Worm (Caenorhabditis elegans): ENCODE data around the gene gcy-12.

gcy-12 gene

DNA sequence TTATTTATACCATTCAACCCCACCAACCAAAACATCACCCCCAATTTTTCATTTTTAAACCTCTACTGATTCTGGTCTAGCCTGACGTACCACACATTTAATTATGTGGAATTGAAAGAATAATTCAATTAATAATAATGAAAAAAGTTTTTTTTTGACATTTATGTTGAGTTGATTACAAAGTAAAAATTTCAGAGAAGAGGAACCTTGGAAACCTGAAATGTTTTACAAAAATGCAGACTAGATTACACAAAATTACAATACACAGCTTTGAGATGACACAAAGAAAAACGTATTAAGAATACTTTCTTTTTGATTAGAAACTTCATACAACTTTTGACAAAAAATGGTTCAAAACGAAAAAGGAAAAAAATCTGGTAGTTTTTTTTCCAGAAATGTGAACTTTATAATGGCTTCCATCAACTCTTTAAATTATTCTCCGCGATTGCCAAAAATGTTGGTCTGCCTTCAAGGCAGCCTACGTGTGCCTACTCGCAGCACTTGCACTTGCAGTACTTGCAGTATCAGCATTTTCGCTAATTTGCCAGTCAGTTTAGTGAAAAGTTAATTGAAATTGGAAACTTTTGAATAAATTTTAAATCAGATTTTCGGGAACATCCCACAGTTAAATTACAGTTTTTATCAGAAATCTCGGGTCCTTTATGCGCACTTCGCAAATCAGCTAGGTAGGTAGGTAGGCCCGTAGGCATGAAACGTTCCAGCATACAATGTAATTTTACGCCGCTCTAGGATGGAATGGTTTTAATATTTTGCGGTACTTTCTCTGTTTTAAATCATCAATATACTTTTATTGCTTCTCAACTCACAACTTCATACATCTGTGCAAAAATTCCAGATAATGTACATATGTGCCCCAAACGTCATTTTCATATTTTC lies 29.1 kb downstream of the gcy-12 start:
- TF ChIP-seq ets-5 (GFP tag; IDR thresholded peaks at IDR 0.05) (no peak), efl-3 (GFP tag; optimal IDR thresholded peaks at IDR 0.05) (no peak), jun-1 (tag; optimal IDR thresholded peaks at IDR 0.05) (no peak), ama-1 (optimal IDR thresholded peaks at IDR 0.05) (peak; percentile 44), unc-62 (GFP tag; optimal IDR thresholded peaks at IDR 0.05) (no peak), mdl-1 (tag; optimal IDR thresholded peaks at IDR 0.05) (no peak), lin-39 (tag; optimal IDR thresholded peaks at IDR 0.05) (no peak), ceh-88 (GFP tag; IDR thresholded peaks at IDR 0.05) (peak; percentile 25; the same call in 1 of the 2 replicates), nhr-19 (GFP tag; conservative IDR thresholded peaks at IDR 0.05) (no peak), lin-15B (tag; optimal IDR thresholded peaks at IDR 0.05) (no peak), fos-1 (tag; optimal IDR thresholded peaks at IDR 0.05) (peak; percentile 10), ceh-63 (GFP tag; optimal IDR thresholded peaks at IDR 0.05) (no peak), unc-98 (GFP tag; IDR thresholded peaks at IDR 0.05) (no peak), lin-14 (GFP tag; optimal IDR thresholded peaks at IDR 0.05) (no peak), fkh-10 (GFP tag; optimal IDR thresholded peaks at IDR 0.05) (no peak), fkh-8 (tag; optimal IDR thresholded peaks at IDR 0.05) (peak; percentile 62), irx-1 (tag; optimal IDR thresholded peaks at IDR 0.05) (no peak), blmp-1 (tag; optimal IDR thresholded peaks at IDR 0.05) (no peak), mab-9 (GFP tag; IDR thresholded peaks at IDR 0.05) (no peak), lsy-2 (tag; optimal IDR thresholded peaks at IDR 0.05) (peak in 1 of 2 experiments; percentile 36), ceh-8 (GFP tag; optimal IDR thresholded peaks at IDR 0.05) (no peak), rnt-1 (tag; optimal IDR thresholded peaks at IDR 0.05) (no peak), nhr-11 (tag; optimal IDR thresholded peaks at IDR 0.05) (peak; percentile 15), tlp-1 (tag; optimal IDR thresholded peaks at IDR 0.05) (no peak), zip-4 (GFP tag; optimal IDR thresholded peaks at IDR 0.05) (no peak), swsn-7 (tag; optimal IDR thresholded peaks at IDR 0.05) (no peak), unc-86 (tag; optimal IDR thresholded peaks at IDR 0.05) (no peak), nhr-90 (tag; optimal IDR thresholded peaks at IDR 0.05; ENCODE audit: poor library complexity) (no peak), nhr-47 (tag; optimal IDR thresholded peaks at IDR 0.05) (peak; percentile 3), aly-2 (tag; optimal IDR thresholded peaks at IDR 0.05) (peak; percentile 76), ceh-82 (tag; optimal IDR thresholded peaks at IDR 0.05) (no peak), aha-1 (tag; optimal IDR thresholded peaks at IDR 0.05) (no peak), pqm-1 (tag; optimal IDR thresholded peaks at IDR 0.05) (no peak), nhr-71 (tag; optimal IDR thresholded peaks at IDR 0.05) (no peak), egl-27 (tag; optimal IDR thresholded peaks at IDR 0.05) (no peak), zag-1 (tag; optimal IDR thresholded peaks at IDR 0.05) (no peak)

DNA sequence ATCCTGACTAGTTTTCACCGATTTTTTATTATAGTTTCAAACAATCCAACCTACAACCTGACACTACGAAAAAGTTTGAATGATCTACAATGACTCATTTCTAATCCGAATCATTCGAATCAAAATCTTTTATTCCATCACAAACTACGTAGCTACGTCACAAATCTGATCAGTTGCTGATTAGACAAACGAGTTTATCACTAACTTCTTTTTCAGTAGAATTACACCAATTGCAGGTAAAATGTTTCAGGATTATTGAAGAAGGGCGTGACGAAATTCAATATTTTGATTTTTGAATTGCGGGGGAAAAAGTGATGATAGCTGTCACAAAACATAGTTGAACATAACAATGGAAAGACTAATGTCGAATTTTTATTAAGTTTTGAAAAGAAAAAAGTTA lies 29.7 kb downstream of the gcy-12 start:
- TF ChIP-seq fkh-8 (tag; optimal IDR thresholded peaks at IDR 0.05) (peak; percentile 43), unc-30 (tag; optimal IDR thresholded peaks at IDR 0.05) (no peak), unc-130 (tag; optimal IDR thresholded peaks at IDR 0.05) (no peak), dsc-1 (tag; optimal IDR thresholded peaks at IDR 0.05) (peak; percentile 95), nhr-71 (tag; optimal IDR thresholded peaks at IDR 0.05) (peak; percentile 32), nhr-47 (tag; optimal IDR thresholded peaks at IDR 0.05) (peak; percentile 40), efl-1 (optimal IDR thresholded peaks at IDR 0.05) (no peak), efl-1 (GFP tag; optimal IDR thresholded peaks at IDR 0.05 in 1 of 2) (peak in 1 of 2 experiments; percentile 67)

Measured in whole organism, L1 larva.